Worm (Caenorhabditis elegans): ENCODE results near the gene R13A1.1.

R13A1.1 gene

DNA sequence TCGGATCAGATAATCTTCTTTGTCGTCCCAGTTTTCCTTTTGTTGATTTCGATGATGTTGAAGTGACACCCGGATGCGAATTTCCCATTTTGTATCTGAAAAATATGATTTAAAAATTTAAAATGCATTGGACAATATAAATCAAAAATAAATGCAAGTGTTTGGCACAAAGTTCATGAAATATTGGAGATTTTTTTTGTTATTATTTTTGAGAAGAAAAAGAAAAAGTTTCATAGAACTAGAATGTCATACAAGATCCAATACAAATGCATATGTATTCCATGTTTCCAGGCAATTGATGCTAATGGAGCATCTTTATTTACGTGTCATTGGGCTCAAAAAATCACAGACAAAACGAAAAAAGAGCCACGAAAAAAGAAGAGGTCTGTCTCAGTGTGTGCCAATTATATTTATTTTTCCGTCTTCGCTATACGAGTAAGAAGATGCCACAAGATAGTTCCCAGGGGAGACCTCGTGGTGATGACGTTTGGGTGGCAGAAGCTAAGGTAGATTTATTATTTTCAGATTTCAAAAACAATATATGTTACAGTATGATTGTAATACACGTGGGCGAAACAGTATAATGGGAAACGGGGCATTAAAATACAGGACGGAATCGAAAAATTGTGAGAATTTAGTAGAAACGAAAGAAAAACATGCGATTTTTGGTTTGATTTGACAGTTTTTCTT lies at the start of gene R13A1.1, which contains the start of gene glb-23:
R13A1.1 (plus strand) TSS at position 640 of the 690 bp plus-strand sequence.
glb-23 (minus strand) TSS at position 101 of the 690 bp plus-strand sequence.
- TF ChIP-seq flt-1 (GFP tag; IDR thresholded peaks at IDR 0.05): no peak
- TF ChIP-seq pes-1 (GFP tag; IDR thresholded peaks at IDR 0.05): no peak
- no peak for TF ChIP-seq aly-1 (tag; optimal IDR thresholded peaks at IDR 0.05)
- TF ChIP-seq hmg-4 (GFP tag; optimal IDR thresholded peaks at IDR 0.05): no peak
- TF ChIP-seq tbx-37 (GFP tag; conservative IDR thresholded peaks at IDR 0.05): no peak
- no peak for TF ChIP-seq ceh-13 (GFP tag; optimal IDR thresholded peaks at IDR 0.05)
- no peak for TF ChIP-seq tra-4 (tag; optimal IDR thresholded peaks at IDR 0.05)
- no peak for TF ChIP-seq hmbx-1 (tag; optimal IDR thresholded peaks at IDR 0.05)
- TF ChIP-seq F13C5.2 (tag; optimal IDR thresholded peaks at IDR 0.05): no peak
- no peak for TF ChIP-seq scrt-1 (GFP tag; IDR thresholded peaks at IDR 0.05)
- no peak for TF ChIP-seq ama-1 (optimal IDR thresholded peaks at IDR 0.05)
- no peak for TF ChIP-seq hnd-1 (tag; optimal IDR thresholded peaks at IDR 0.05)
- TF ChIP-seq tbx-11 (GFP tag; IDR thresholded peaks at IDR 0.05): no peak
- TF ChIP-seq ceh-36 (tag; optimal IDR thresholded peaks at IDR 0.05): no peak
- no peak for TF ChIP-seq B0310.2 (tag; optimal IDR thresholded peaks at IDR 0.05)
- no peak for TF ChIP-seq ets-7 (tag; optimal IDR thresholded peaks at IDR 0.05)
- no peak for TF ChIP-seq sea-1 (GFP tag; conservative IDR thresholded peaks at IDR 0.05)

DNA sequence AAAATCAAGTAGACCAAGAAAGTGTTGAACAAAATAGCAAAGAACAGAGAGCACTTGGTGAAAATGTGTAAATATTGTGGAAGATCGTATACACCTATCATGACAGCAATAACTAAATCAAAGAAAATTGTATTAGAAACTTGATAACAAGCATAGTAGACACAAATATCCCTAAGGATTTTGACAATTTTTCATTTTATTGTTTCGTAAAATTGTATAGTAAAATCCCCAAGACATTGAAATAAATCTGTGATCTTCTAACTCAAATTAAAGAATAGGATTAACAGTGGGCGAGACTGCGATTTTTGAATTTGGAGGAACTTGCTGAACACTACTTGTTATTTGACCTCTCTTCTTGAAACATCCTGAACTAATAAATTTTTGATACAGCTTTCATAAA lies 48.6 kb upstream of the R13A1.1 start, which contains the start of gene str-220:
str-220 (minus strand) TSS at position 101 of the 400 bp plus-strand sequence.
- no peak for TF ChIP-seq ama-1 (optimal IDR thresholded peaks at IDR 0.05)
- no peak for TF ChIP-seq aly-1 (tag; optimal IDR thresholded peaks at IDR 0.05)
- no peak for TF ChIP-seq pes-1 (GFP tag; IDR thresholded peaks at IDR 0.05)
- no peak for TF ChIP-seq hmbx-1 (tag; optimal IDR thresholded peaks at IDR 0.05)
- TF ChIP-seq hnd-1 (tag; optimal IDR thresholded peaks at IDR 0.05): no peak
- TF ChIP-seq ets-7 (tag; optimal IDR thresholded peaks at IDR 0.05): no peak
- TF ChIP-seq flt-1 (GFP tag; IDR thresholded peaks at IDR 0.05): no peak
- no peak for TF ChIP-seq ceh-13 (GFP tag; optimal IDR thresholded peaks at IDR 0.05)
- no peak for TF ChIP-seq sea-1 (GFP tag; conservative IDR thresholded peaks at IDR 0.05)
- no peak for TF ChIP-seq scrt-1 (GFP tag; IDR thresholded peaks at IDR 0.05)
- TF ChIP-seq B0310.2 (tag; optimal IDR thresholded peaks at IDR 0.05): no peak
- no peak for TF ChIP-seq tbx-37 (GFP tag; conservative IDR thresholded peaks at IDR 0.05)
- TF ChIP-seq ceh-36 (tag; optimal IDR thresholded peaks at IDR 0.05): no peak
- TF ChIP-seq hmg-4 (GFP tag; optimal IDR thresholded peaks at IDR 0.05): no peak
- no peak for TF ChIP-seq tra-4 (tag; optimal IDR thresholded peaks at IDR 0.05)

DNA sequence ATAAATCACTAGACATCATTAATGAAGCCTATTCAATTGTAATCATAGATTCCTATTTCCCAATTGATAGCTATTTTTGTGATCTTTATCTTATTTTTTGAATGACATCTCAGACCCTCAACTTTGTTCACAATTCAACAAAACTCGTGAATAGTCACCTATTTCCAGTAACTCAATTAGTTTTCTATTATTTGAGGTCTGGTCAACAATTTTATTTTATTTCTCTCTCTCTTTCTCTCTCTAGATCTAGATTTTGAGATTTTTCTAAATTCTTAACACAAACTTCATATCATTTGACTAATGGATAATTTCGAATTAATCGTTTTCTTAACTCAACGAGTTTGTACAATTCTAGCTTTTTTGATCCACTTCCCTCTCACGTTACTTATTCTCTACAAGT lies 46.3 kb upstream of the R13A1.1 start, which contains the start of gene str-1:
str-1 (plus strand) TSS at position 301 of the 400 bp plus-strand sequence.
- TF ChIP-seq hmg-4 (GFP tag; optimal IDR thresholded peaks at IDR 0.05): no peak
- TF ChIP-seq B0310.2 (tag; optimal IDR thresholded peaks at IDR 0.05): no peak
- no peak for TF ChIP-seq F13C5.2 (tag; optimal IDR thresholded peaks at IDR 0.05)
- no peak for TF ChIP-seq tra-4 (tag; optimal IDR thresholded peaks at IDR 0.05)
- TF ChIP-seq ceh-36 (tag; optimal IDR thresholded peaks at IDR 0.05): no peak
- TF ChIP-seq tbx-37 (GFP tag; conservative IDR thresholded peaks at IDR 0.05): no peak
- no peak for TF ChIP-seq ets-7 (tag; optimal IDR thresholded peaks at IDR 0.05)
- TF ChIP-seq pes-1 (GFP tag; IDR thresholded peaks at IDR 0.05): no peak
- TF ChIP-seq hnd-1 (tag; optimal IDR thresholded peaks at IDR 0.05): no peak
- TF ChIP-seq aly-1 (tag; optimal IDR thresholded peaks at IDR 0.05): no peak

DNA sequence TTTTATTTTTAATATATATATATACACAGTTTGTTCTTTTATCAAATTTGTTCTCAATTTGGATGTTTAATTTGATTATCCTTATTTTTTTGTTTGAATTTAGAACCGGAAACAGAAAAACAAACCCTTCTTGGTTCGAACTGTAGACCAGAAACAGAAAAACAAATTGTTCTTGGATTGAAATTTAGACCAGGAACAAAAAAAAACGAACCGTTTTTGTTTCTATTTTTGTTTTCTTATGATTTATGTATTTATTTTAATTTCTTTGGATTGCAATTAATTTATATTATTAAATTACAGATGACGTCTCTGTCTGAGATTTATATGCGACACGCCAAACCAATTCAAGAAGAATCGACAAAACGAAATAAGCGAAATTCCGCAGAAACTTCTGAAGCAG lies 44.5 kb upstream of the R13A1.1 start, which contains the start of gene C42D4.19:
C42D4.19 (plus strand) TSS at position 301 of the 400 bp plus-strand sequence.
- TF ChIP-seq sea-1 (GFP tag; conservative IDR thresholded peaks at IDR 0.05): no peak
- no peak for TF ChIP-seq F13C5.2 (tag; optimal IDR thresholded peaks at IDR 0.05)
- no peak for TF ChIP-seq ceh-13 (GFP tag; optimal IDR thresholded peaks at IDR 0.05)
- no peak for TF ChIP-seq flt-1 (GFP tag; IDR thresholded peaks at IDR 0.05)
- no peak for TF ChIP-seq hmbx-1 (tag; optimal IDR thresholded peaks at IDR 0.05)
- no peak for TF ChIP-seq pes-1 (GFP tag; IDR thresholded peaks at IDR 0.05)
- TF ChIP-seq B0310.2 (tag; optimal IDR thresholded peaks at IDR 0.05): no peak
- no peak for TF ChIP-seq ets-7 (tag; optimal IDR thresholded peaks at IDR 0.05)
- TF ChIP-seq hnd-1 (tag; optimal IDR thresholded peaks at IDR 0.05): no peak
- TF ChIP-seq aly-1 (tag; optimal IDR thresholded peaks at IDR 0.05): no peak
- no peak for TF ChIP-seq hmg-4 (GFP tag; optimal IDR thresholded peaks at IDR 0.05)
- no peak for TF ChIP-seq ceh-36 (tag; optimal IDR thresholded peaks at IDR 0.05)
- TF ChIP-seq tbx-11 (GFP tag; IDR thresholded peaks at IDR 0.05): no peak
- TF ChIP-seq tbx-37 (GFP tag; conservative IDR thresholded peaks at IDR 0.05): no peak

DNA sequence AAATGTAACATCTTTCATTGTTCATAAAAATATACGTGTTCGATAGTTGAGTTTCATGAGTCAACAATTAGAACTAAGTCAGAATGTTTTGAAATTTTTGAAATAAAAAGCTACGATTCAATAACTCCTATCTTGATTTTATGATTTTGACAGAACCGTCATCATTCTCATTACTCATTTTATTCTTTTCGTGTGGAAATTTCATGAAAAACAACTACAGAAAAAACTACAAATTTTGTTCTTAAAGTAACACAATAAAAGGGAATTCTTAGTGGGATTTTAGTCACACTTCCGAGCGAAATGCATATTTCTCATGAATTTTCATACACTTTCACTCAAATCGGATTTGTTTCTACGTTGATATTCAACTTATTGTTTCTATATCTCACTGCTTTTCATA lies 43.0 kb upstream of the R13A1.1 start, which contains the start of gene str-44:
str-44 (plus strand) TSS at position 301 of the 400 bp plus-strand sequence.
- TF ChIP-seq flt-1 (GFP tag; IDR thresholded peaks at IDR 0.05) (no peak), hmg-4 (GFP tag; optimal IDR thresholded peaks at IDR 0.05) (no peak), scrt-1 (GFP tag; IDR thresholded peaks at IDR 0.05) (no peak), ama-1 (optimal IDR thresholded peaks at IDR 0.05) (no peak), pes-1 (GFP tag; IDR thresholded peaks at IDR 0.05) (no peak), sea-1 (GFP tag; conservative IDR thresholded peaks at IDR 0.05) (no peak), ceh-13 (GFP tag; optimal IDR thresholded peaks at IDR 0.05) (no peak), tbx-37 (GFP tag; conservative IDR thresholded peaks at IDR 0.05) (no peak), B0310.2 (tag; optimal IDR thresholded peaks at IDR 0.05) (no peak), tbx-11 (GFP tag; IDR thresholded peaks at IDR 0.05) (no peak), ets-7 (tag; optimal IDR thresholded peaks at IDR 0.05) (no peak), aly-1 (tag; optimal IDR thresholded peaks at IDR 0.05) (no peak)

DNA sequence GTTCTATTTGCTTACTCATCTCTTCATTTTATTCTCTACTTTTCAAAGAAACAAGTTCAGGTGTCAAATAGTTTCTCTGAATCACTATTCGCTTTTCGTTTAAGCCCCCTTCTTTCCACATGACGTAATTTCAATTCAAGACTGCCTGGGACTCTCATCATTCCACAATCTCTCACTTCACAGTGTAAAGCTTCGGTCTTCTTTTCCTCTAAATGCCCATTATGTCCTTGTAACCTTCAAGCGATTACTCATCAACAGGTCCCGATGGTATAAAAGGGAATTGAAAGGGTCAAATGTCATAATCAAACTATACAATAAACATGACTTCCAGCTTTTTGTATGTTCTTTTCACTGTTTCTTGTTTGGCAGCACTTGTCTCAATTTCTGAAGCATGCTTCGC lies 40.9 kb upstream of the R13A1.1 start, which contains the start of gene C42D4.3:
C42D4.3 (plus strand) TSS at position 298 of the 400 bp plus-strand sequence.
- TF ChIP-seq sea-1 (GFP tag; conservative IDR thresholded peaks at IDR 0.05): no peak

DNA sequence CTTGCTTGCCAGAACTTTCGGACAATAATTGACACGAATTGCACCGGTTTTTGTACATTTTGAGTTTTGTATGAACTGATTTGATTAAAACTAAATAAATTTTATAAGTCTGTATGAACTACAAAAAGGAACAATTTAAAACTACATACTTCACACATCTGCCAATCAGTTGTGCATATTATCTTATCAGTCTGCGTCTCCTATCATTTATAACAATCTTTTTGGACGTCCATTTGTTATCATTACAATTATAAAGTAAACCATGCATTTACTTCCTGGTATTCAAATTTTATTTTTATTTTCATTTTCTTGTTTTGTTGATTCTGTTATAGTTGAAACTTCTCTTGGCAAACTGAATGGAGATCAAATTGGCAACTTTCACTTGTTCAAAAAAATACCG lies 39.5 kb upstream of the R13A1.1 start, which contains the start of gene cest-10:
cest-10 (plus strand) TSS at position 254 of the 400 bp plus-strand sequence.
- TF ChIP-seq tbx-37 (GFP tag; conservative IDR thresholded peaks at IDR 0.05) (no peak), hmg-4 (GFP tag; optimal IDR thresholded peaks at IDR 0.05) (no peak), ceh-36 (tag; optimal IDR thresholded peaks at IDR 0.05) (no peak), pes-1 (GFP tag; IDR thresholded peaks at IDR 0.05) (no peak), aly-1 (tag; optimal IDR thresholded peaks at IDR 0.05) (no peak), scrt-1 (GFP tag; IDR thresholded peaks at IDR 0.05) (no peak), tra-4 (tag; optimal IDR thresholded peaks at IDR 0.05) (no peak), sea-1 (GFP tag; conservative IDR thresholded peaks at IDR 0.05) (no peak), ceh-13 (GFP tag; optimal IDR thresholded peaks at IDR 0.05) (no peak)
